Worm (Caenorhabditis elegans) whole organism, L4 larva: Measurements from ENCODE around the gene set-11.
A peak's percentile ranks its signal among the peaks of the same experiment; 100 is the strongest.

Experiments
- F44E2.7 ChIP-seq: fragments of 200-800 bp; sonication (Bioruptor generic); IDR thresholded peaks from 2 replicates; pipeline ENCODE4 v2.1.2; 2022; ENCODE audit warnings: missing genetic modification characterization, missing compliant biosample characterization
- T20F7.1 ChIP-seq: fragments of 200-800 bp; sonication (Bioruptor generic); optimal IDR thresholded peaks from 2 replicates; lab custom pipeline; 2018; ENCODE audit warnings: mild to moderate bottlenecking, missing genetic modification characterization, missing compliant biosample characterization
- T26A8.4 ChIP-seq: fragments of 200-800 bp; sonication (Bioruptor generic); IDR thresholded peaks from 2 replicates; pipeline ENCODE4 v1.3.6; 2022; ENCODE audit warnings: missing genetic modification characterization, missing compliant biosample characterization
- Y105C5A.15 ChIP-seq: fragments of 200-800 bp; sonication (Bioruptor generic); IDR thresholded peaks from 2 replicates; pipeline ENCODE4 v1.3.6; 2022; ENCODE audit warnings: missing genetic modification characterization, missing compliant biosample characterization
- Y48G9A.11 ChIP-seq: fragments of 200-800 bp; sonication (Bioruptor generic); IDR thresholded peaks from 2 replicates; pipeline ENCODE4 v1.3.6; 2022; ENCODE audit warnings: missing genetic modification reagents, missing genetic modification characterization, missing compliant biosample characterization
- ZK337.2 ChIP-seq: fragments of 200-800 bp; sonication (Bioruptor generic); IDR thresholded peaks from 2 replicates; pipeline ENCODE4 v1.3.6; 2022; ENCODE audit warnings: missing genetic modification reagents, missing genetic modification characterization, missing compliant biosample characterization
- ZK546.5 ChIP-seq, 2 experiments: sonication (generic microtip); optimal IDR thresholded peaks; 2 replicates each; lab custom pipeline; 2017; ENCODE audit warnings: missing biosample characterization in 2 of 2, missing genetic modification characterization in 2 of 2
- aha-1 ChIP-seq: fragments of 150-350 bp; peaks from one replicate; lab custom pipeline; 2014; ENCODE audit warnings: missing biosample characterization, missing genetic modification characterization
- aly-2 ChIP-seq: sonication (generic microtip); optimal IDR thresholded peaks from 2 replicates; lab custom pipeline; 2018; ENCODE audit warnings: missing biosample characterization, missing genetic modification characterization
- ceh-20 ChIP-seq: fragments of 200-800 bp; sonication (Bioruptor generic); IDR thresholded peaks from 2 replicates; pipeline ENCODE4 v1.3.6; 2022; ENCODE audit warnings: missing genetic modification reagents, missing genetic modification characterization, missing compliant biosample characterization
- ceh-32 ChIP-seq: sonication (generic microtip); optimal IDR thresholded peaks from 2 replicates; lab custom pipeline; 2016; ENCODE audit warnings: mild to moderate bottlenecking, missing genetic modification characterization, missing compliant biosample characterization; ENCODE audit not compliant: poor library complexity
- ceh-62 ChIP-seq: sonication (generic microtip); optimal IDR thresholded peaks from 2 replicates; lab custom pipeline; 2017; ENCODE audit warnings: missing biosample characterization, missing genetic modification characterization
- ces-1 ChIP-seq: fragments of 150-350 bp; sonication (generic microtip); optimal IDR thresholded peaks from 4 replicates; lab custom pipeline; 2014; ENCODE audit warnings: missing biosample characterization, missing genetic modification reagents, missing genetic modification characterization
- cey-2 ChIP-seq: sonication (generic microtip); optimal IDR thresholded peaks from 3 replicates; lab custom pipeline; 2017; ENCODE audit warnings: missing genetic modification characterization, mild to moderate bottlenecking, missing compliant biosample characterization, antibody characterized with exemption, borderline replicate concordance; ENCODE audit not compliant: insufficient read depth
- ctbp-1 ChIP-seq: fragments of 200-800 bp; sonication (Bioruptor generic); IDR thresholded peaks from 2 replicates; pipeline ENCODE4 v1.3.6; 2022; ENCODE audit warnings: missing genetic modification reagents, missing genetic modification characterization, missing compliant biosample characterization
- dmd-8 ChIP-seq: fragments of 200-800 bp; sonication (Bioruptor generic); IDR thresholded peaks from 2 replicates; pipeline ENCODE4 v1.3.6; 2022; ENCODE audit warnings: missing genetic modification characterization, missing compliant biosample characterization
- egl-27 ChIP-seq: sonication (generic microtip); optimal IDR thresholded peaks from 3 replicates; lab custom pipeline; 2017; ENCODE audit warnings: missing biosample characterization, missing genetic modification reagents, missing genetic modification characterization
- hlh-11 ChIP-seq: fragments of 200-800 bp; sonication (Bioruptor generic); optimal IDR thresholded peaks from 2 replicates; lab custom pipeline; 2018; ENCODE audit warnings: mild to moderate bottlenecking, missing genetic modification characterization, missing compliant biosample characterization
- lim-7 ChIP-seq: fragments of 200-800 bp; sonication (Bioruptor generic); IDR thresholded peaks from 2 replicates; pipeline ENCODE4 v1.3.6; 2022; ENCODE audit warnings: missing genetic modification characterization, missing compliant biosample characterization
- lin-1 ChIP-seq: fragments of 200-800 bp; sonication (Bioruptor generic); IDR thresholded peaks from 2 replicates; pipeline ENCODE4 v1.3.6; 2022; ENCODE audit warnings: missing genetic modification reagents, missing genetic modification characterization, missing compliant biosample characterization
- lin-13 ChIP-seq: fragments of 150-350 bp; optimal IDR thresholded peaks from 2 replicates; lab custom pipeline; 2014; ENCODE audit warnings: missing biosample characterization, missing genetic modification reagents, missing genetic modification characterization
- lin-29 ChIP-seq: fragments of 200-800 bp; sonication (Bioruptor generic); IDR thresholded peaks from 2 replicates; pipeline ENCODE4 v1.3.6; 2022; ENCODE audit warnings: missing genetic modification reagents, missing genetic modification characterization, missing compliant biosample characterization
- lir-3 ChIP-seq: sonication (generic microtip); optimal IDR thresholded peaks from 2 replicates; lab custom pipeline; 2016; ENCODE audit warnings: mild to moderate bottlenecking, missing genetic modification characterization, missing compliant biosample characterization
- lsy-2 ChIP-seq, 2 experiments: fragments of 150-350 bp in 1 of 2; sonication (generic microtip) in 1 of 2; optimal IDR thresholded peaks; 2 replicates each; lab custom pipeline; 2014 to 2017; ENCODE audit warnings: missing biosample characterization in 2 of 2, missing genetic modification characterization in 2 of 2
- madf-9 ChIP-seq: fragments of 200-800 bp; sonication (Bioruptor generic); conservative IDR thresholded peaks from 2 replicates; pipeline ENCODE4 v1.3.6; 2022; ENCODE audit warnings: missing genetic modification reagents, missing genetic modification characterization, missing compliant biosample characterization
- mxl-2 ChIP-seq: fragments of 200-800 bp; sonication (Bioruptor generic); conservative IDR thresholded peaks from 2 replicates; pipeline ENCODE4 v1.3.6; 2022; ENCODE audit warnings: missing genetic modification reagents, missing genetic modification characterization, missing compliant biosample characterization
- nhr-10 ChIP-seq: fragments of 150-350 bp; optimal IDR thresholded peaks from 2 replicates; lab custom pipeline; 2014; ENCODE audit warnings: missing biosample characterization, missing genetic modification characterization
- nhr-102 ChIP-seq: sonication (generic microtip); optimal IDR thresholded peaks from 2 replicates; lab custom pipeline; 2016; ENCODE audit warnings: mild to moderate bottlenecking, missing genetic modification characterization, moderate library complexity, missing compliant biosample characterization
- nhr-11 ChIP-seq: fragments of 150-350 bp; optimal IDR thresholded peaks from 2 replicates; lab custom pipeline; 2014; ENCODE audit warnings: missing biosample characterization, missing genetic modification characterization
- nhr-111 ChIP-seq: fragments of 200-800 bp; sonication (Bioruptor generic); optimal IDR thresholded peaks from 2 replicates; lab custom pipeline; 2018; ENCODE audit warnings: mild to moderate bottlenecking, missing genetic modification characterization, missing compliant biosample characterization
- nhr-6 ChIP-seq: fragments of 150-350 bp; optimal IDR thresholded peaks from 2 replicates; lab custom pipeline; 2014; ENCODE audit warnings: missing biosample characterization, missing genetic modification characterization
- pha-4 ChIP-seq, 2 experiments: fragments of 150-350 bp in 1 of 2; fragments of 200-800 bp in 1 of 2; sonication (Bioruptor generic) in 1 of 2; IDR thresholded peaks in 1 of 2; optimal IDR thresholded peaks in 1 of 2; 2 replicates each; pipeline versions ENCODE4 v1.3.6 to Lab custom; 2014 to 2022; ENCODE audit warnings: missing genetic modification characterization in 2 of 2, missing genetic modification reagents in 2 of 2, missing biosample characterization in 1 of 2, missing compliant biosample characterization in 1 of 2
- pqm-1 ChIP-seq: sonication (generic microtip); optimal IDR thresholded peaks from 2 replicates; lab custom pipeline; 2017; ENCODE audit warnings: missing biosample characterization, missing genetic modification characterization
- rbr-2 ChIP-seq: sonication (generic microtip); optimal IDR thresholded peaks from 2 replicates; lab custom pipeline; 2016; ENCODE audit warnings: missing genotype, missing genetic modification characterization, missing compliant biosample characterization
- spr-1 ChIP-seq: sonication (generic microtip); optimal IDR thresholded peaks from 2 replicates; lab custom pipeline; 2016; ENCODE audit warnings: mild to moderate bottlenecking, missing genetic modification characterization, missing compliant biosample characterization
- spr-3 ChIP-seq: fragments of 200-800 bp; sonication (Bioruptor generic); optimal IDR thresholded peaks from 2 replicates; lab custom pipeline; 2018; ENCODE audit warnings: mild to moderate bottlenecking, missing genetic modification characterization, missing compliant biosample characterization
- tag-97 ChIP-seq: fragments of 200-800 bp; sonication (Bioruptor generic); IDR thresholded peaks from 2 replicates; pipeline ENCODE4 v1.3.6; 2022; ENCODE audit warnings: missing genetic modification characterization, missing compliant biosample characterization
- tra-1 ChIP-seq: fragments of 200-800 bp; sonication (Bioruptor generic); IDR thresholded peaks from 2 replicates; pipeline ENCODE4 v1.3.6; 2022; ENCODE audit warnings: missing genetic modification reagents, missing genetic modification characterization, missing compliant biosample characterization
- unc-62 ChIP-seq, 3 experiments: fragments of 150-350 bp in 1 of 3; sonication (generic microtip); optimal IDR thresholded peaks in 2 of 3; peaks in 1 of 3; 1 replicate in 1 of 3; 2 replicates in 2 of 3; lab custom pipeline; 2014 to 2017; ENCODE audit warnings: missing biosample characterization in 3 of 3, missing genetic modification characterization in 3 of 3, missing genetic modification reagents in 3 of 3, missing genotype in 1 of 3
- vab-7 ChIP-seq: fragments of 200-800 bp; sonication (Bioruptor generic); IDR thresholded peaks from 2 replicates; pipeline ENCODE4 v1.3.6; 2022; ENCODE audit warnings: missing genetic modification reagents, missing genetic modification characterization, missing compliant biosample characterization
- zfp-3 ChIP-seq: fragments of 200-800 bp; sonication (Bioruptor generic); conservative IDR thresholded peaks from 2 replicates; pipeline ENCODE4 v1.3.6; 2022; ENCODE audit warnings: missing genetic modification reagents, missing genetic modification characterization, missing compliant biosample characterization

The set-11 gene

DNA sequence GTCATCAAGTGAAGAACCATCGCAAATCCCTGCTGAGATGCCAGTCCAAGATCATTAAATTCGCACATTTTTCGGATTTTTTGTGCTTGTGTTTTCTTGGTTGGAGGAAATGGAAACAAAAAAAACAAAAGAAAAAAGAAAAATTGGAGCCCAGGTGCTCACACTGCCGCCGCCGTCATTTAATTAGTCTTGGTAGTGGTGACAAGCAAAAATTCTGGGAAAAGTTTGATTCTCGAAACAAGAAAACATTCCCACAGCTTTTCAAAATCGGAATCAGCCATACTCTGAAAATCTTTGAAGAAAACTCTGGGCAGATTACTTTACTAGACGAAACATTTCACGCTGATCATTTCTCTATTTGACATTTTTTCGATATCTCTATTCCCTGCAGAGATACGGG, 12.8 kb upstream of the set-11 start, which contains the start of gene srh-128:
TSS of gene srh-128 (minus strand) at position 101 of the 400 bp plus-strand sequence.
- TF ChIP-seq nhr-10 (tag; lab: Kevin White, UChicago), result no peak
- TF ChIP-seq nhr-102 (tag; lab: Kevin White, UChicago), result no peak
- TF ChIP-seq nhr-11 (tag; lab: Kevin White, UChicago), result no peak
- no peak for TF ChIP-seq Y48G9A.11 (GFP tag; lab: Robert Waterston, UW)
- no peak for TF ChIP-seq lsy-2 (tag; optimal IDR thresholded peaks at IDR 0.05; lab: Kevin White, UChicago)
- no peak for TF ChIP-seq T20F7.1 (GFP tag; lab: Kevin White, UChicago)
- TF ChIP-seq lin-13 (GFP tag; lab: Kevin White, UChicago), result no peak
- no peak for TF ChIP-seq ceh-32 (tag; lab: Kevin White, UChicago)
- no peak for TF ChIP-seq spr-1 (tag; lab: Kevin White, UChicago)
- no peak for TF ChIP-seq unc-62 (GFP tag; optimal IDR thresholded peaks at IDR 0.05 in 1 of 2; lab: Kevin White, UChicago)
- TF ChIP-seq unc-62 (tag; optimal IDR thresholded peaks at IDR 0.05; lab: Kevin White, UChicago), result no peak
- no peak for TF ChIP-seq ZK337.2 (GFP tag; lab: Robert Waterston, UW)
- TF ChIP-seq dmd-8 (GFP tag; lab: Robert Waterston, UW), result no peak
- TF ChIP-seq mxl-2 (GFP tag; lab: Robert Waterston, UW), result no peak
- TF ChIP-seq lin-1 (GFP tag; lab: Robert Waterston, UW), result no peak
- TF ChIP-seq spr-3 (GFP tag; lab: Kevin White, UChicago), result no peak
- no peak for TF ChIP-seq vab-7 (GFP tag; lab: Robert Waterston, UW)

DNA sequence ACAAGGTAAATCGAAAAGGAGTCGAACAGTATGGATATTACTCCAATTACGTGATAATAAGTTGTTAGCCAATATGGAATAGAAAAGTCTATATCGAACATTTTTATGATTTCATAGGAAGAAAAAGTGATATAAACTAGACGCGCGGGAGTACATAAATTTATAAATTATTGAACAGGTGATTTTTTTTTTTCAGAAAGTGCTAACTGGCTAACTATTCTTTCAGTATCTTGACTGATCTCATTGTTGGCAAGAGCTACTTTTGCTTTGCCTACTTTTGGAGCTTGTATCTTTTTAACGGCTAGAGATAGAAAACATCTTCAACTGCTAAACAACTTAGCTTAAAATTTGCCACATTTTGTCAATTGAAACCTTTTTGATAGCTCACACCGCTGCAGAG, 10.4 kb upstream of the set-11 start, which contains the start of gene sri-60:
TSS of gene sri-60 (minus strand) at position 101 of the 400 bp plus-strand sequence.
- no peak for TF ChIP-seq egl-27 (tag; lab: Kevin White, UChicago)
- no peak for TF ChIP-seq lim-7 (GFP tag; lab: Robert Waterston, UW)
- no peak for TF ChIP-seq rbr-2 (tag; lab: Kevin White, UChicago)
- TF ChIP-seq Y48G9A.11 (GFP tag; lab: Robert Waterston, UW), result no peak
- no peak for TF ChIP-seq nhr-6 (tag; lab: Kevin White, UChicago)
- no peak for TF ChIP-seq madf-9 (GFP tag; lab: Robert Waterston, UW)
- TF ChIP-seq ctbp-1, result no peak
- no peak for TF ChIP-seq pqm-1 (tag; lab: Kevin White, UChicago)
- TF ChIP-seq lir-3 (tag; lab: Kevin White, UChicago), result no peak
- TF ChIP-seq nhr-111 (GFP tag; lab: Kevin White, UChicago), result no peak
- TF ChIP-seq cey-2, result no peak
- no peak for TF ChIP-seq lin-29 (GFP tag; lab: Robert Waterston, UW)
- no peak for TF ChIP-seq Y105C5A.15
- no peak for TF ChIP-seq ceh-62
- no peak for TF ChIP-seq ceh-20 (GFP tag; lab: Robert Waterston, UW)
- no peak for TF ChIP-seq aha-1 (tag; lab: Kevin White, UChicago)
- no peak for TF ChIP-seq T26A8.4 (GFP tag; lab: Robert Waterston, UW)
- no peak for TF ChIP-seq hlh-11 (tag; lab: Kevin White, UChicago)
- no peak for TF ChIP-seq zfp-3 (GFP tag; lab: Robert Waterston, UW)

DNA sequence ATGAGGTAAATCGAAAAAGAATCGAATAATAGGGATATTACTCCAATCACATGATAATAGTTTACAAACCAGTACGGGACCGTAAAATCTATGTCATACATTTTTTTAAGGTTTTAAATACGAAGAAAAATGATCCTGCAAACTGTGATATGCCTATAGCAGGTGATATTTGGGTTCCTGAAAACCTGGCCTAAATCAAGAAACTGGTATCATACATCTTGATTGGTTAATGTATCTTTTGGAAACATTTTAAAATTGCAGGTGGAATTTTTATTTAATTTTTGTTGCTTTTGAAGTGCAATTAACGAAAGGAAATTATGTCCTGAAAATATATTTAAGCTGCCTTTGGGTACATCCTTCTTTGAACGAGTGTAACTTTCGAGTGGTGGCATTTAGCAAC, 7.9 kb upstream of the set-11 start, which contains the start of gene sri-61:
TSS of gene sri-61 (minus strand) at position 101 of the 400 bp plus-strand sequence.
- TF ChIP-seq mxl-2 (GFP tag; lab: Robert Waterston, UW) (no peak), unc-62 (GFP tag; optimal IDR thresholded peaks at IDR 0.05 in 1 of 2; lab: Kevin White, UChicago) (peak in 1 of 2 experiments; percentile 25), unc-62 (tag; optimal IDR thresholded peaks at IDR 0.05; lab: Kevin White, UChicago) (no peak)

DNA sequence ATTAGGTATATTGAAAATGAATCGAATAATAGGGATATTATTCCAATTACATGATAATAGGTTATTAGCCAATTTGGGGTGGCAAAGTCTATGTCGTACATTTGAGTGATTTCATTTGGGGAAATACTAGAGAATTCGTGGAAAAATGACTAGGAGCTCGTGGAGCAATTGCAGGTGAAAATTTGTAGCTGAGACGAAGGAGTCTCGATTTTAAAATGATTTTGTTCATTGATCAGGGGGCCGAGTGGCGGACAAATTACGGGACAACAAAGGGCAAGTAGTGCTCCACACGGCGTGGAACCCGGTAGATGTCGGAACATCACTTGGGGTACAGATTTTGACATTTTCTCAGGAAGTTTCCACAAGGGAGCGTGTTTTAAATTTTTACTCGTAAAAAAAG, 6.0 kb upstream of the set-11 start, which contains the start of gene sri-62:
TSS of gene sri-62 (minus strand) at position 101 of the 400 bp plus-strand sequence.
- TF ChIP-seq aly-2 (tag; lab: Kevin White, UChicago) (no peak), lir-3 (tag; lab: Kevin White, UChicago) (no peak), pha-4 (GFP tag; IDR thresholded peaks at IDR 0.05; lab: Robert Waterston, UW) (no peak), pha-4 (tag; optimal IDR thresholded peaks at IDR 0.05; lab: Kevin White, UChicago) (no peak), tra-1 (GFP tag; lab: Robert Waterston, UW) (no peak), madf-9 (GFP tag; lab: Robert Waterston, UW) (no peak), cey-2 (no peak), F44E2.7 (no peak), nhr-111 (GFP tag; lab: Kevin White, UChicago) (no peak), tag-97 (GFP tag; lab: Robert Waterston, UW) (no peak), ZK546.5 (tag; optimal IDR thresholded peaks at IDR 0.05; lab: Kevin White, UChicago) (no peak), ces-1 (no peak)
